Fruit fly (Drosophila melanogaster): ENCODE results near the gene P5cr.
A peak's percentile ranks its signal among the peaks of the same experiment; 100 is the strongest.

Gene P5cr

dm6 chr3R:18985114-18985785, 43.5 kb upstream of the P5cr start (continued):
- peak; percentile 18 for TF ChIP-seq CG12104 (GFP tag; optimal IDR thresholded peaks at IDR 0.05)
- peak; percentile 35 for TF ChIP-seq CG18619 (GFP tag; optimal IDR thresholded peaks at IDR 0.05)
- TF ChIP-seq HLH4C (GFP tag; IDR thresholded peaks at IDR 0.05; ENCODE audit: partially characterized antibody), result no peak
- TF ChIP-seq dmrt11E (tag; optimal IDR thresholded peaks at IDR 0.05), result no peak
- TF ChIP-seq sug (tag; optimal IDR thresholded peaks at IDR 0.05), result peak; percentile 86
- TF ChIP-seq CG9727 (GFP tag; optimal IDR thresholded peaks at IDR 0.05), result peak; percentile 63
- TF ChIP-seq caup (GFP tag; optimal IDR thresholded peaks at IDR 0.05; ENCODE audit: severe bottlenecking), result peak; percentile 34
- TF ChIP-seq zen2 (GFP tag; IDR thresholded peaks at IDR 0.05; ENCODE audit: partially characterized antibody), result no peak
- TF ChIP-seq CG2129 (GFP tag; IDR thresholded peaks at IDR 0.05; ENCODE audit: partially characterized antibody), result no peak
- peak; percentile 46 for TF ChIP-seq lilli (GFP tag; optimal IDR thresholded peaks at IDR 0.05)
- TF ChIP-seq Sry-δ (GFP tag; optimal IDR thresholded peaks at IDR 0.05), result no peak
- no peak for TF ChIP-seq fd64A (GFP tag; optimal IDR thresholded peaks at IDR 0.05)
- TF ChIP-seq CG13296 (GFP tag; optimal IDR thresholded peaks at IDR 0.05), result peak; percentile 32
- TF ChIP-seq CG2678 (tag; optimal IDR thresholded peaks at IDR 0.05), result peak; percentile 78
- TF ChIP-seq Dip3 (GFP tag; optimal IDR thresholded peaks at IDR 0.05), result no peak
- TF ChIP-seq CG12155 (GFP tag; optimal IDR thresholded peaks at IDR 0.05), result peak; percentile 54
- no peak for TF ChIP-seq NFAT (GFP tag; IDR thresholded peaks at IDR 0.05)
- peak in 1 of 2 experiments; percentile 15 for TF ChIP-seq dpn (GFP tag; optimal IDR thresholded peaks at IDR 0.05)
- no peak for TF ChIP-seq CG2875 (GFP tag; optimal IDR thresholded peaks at IDR 0.05)
- no peak for TF ChIP-seq ash1 (GFP tag; optimal IDR thresholded peaks at IDR 0.05)
- no peak for TF ChIP-seq nerfin-1 (tag; optimal IDR thresholded peaks at IDR 0.05)
- no peak for TF ChIP-seq Dp (GFP tag; optimal IDR thresholded peaks at IDR 0.05)
- TF ChIP-seq CG17361 (GFP tag; IDR thresholded peaks at IDR 0.05), result peak; percentile 53; the same call in 2 of the 3 replicates
- no peak for TF ChIP-seq nom (GFP tag; optimal IDR thresholded peaks at IDR 0.05)
- TF ChIP-seq CG10209 (GFP tag; optimal IDR thresholded peaks at IDR 0.05), result peak; percentile 36
- TF ChIP-seq Doc2 (GFP tag; IDR thresholded peaks at IDR 0.05), result no peak
- TF ChIP-seq CG32772 (GFP tag; IDR thresholded peaks at IDR 0.05), result no peak
- peak; percentile 21 for TF ChIP-seq CG6854 (GFP tag; optimal IDR thresholded peaks at IDR 0.05)
- no peak for TF ChIP-seq pzg (GFP tag; optimal IDR thresholded peaks at IDR 0.05)
- TF ChIP-seq CG12769 (tag; optimal IDR thresholded peaks at IDR 0.05), result no peak
- TF ChIP-seq CG3995 (GFP tag; optimal IDR thresholded peaks at IDR 0.05), result peak; percentile 35
- TF ChIP-seq fru (optimal IDR thresholded peaks at IDR 0.05), result no peak
- peak; percentile 77 for TF ChIP-seq Hmr (GFP tag; optimal IDR thresholded peaks at IDR 0.05)
- no peak for TF ChIP-seq NC2α (GFP tag; optimal IDR thresholded peaks at IDR 0.05)
- TF ChIP-seq bcd (GFP tag; optimal IDR thresholded peaks at IDR 0.05), result peak; percentile 48
- TF ChIP-seq aop (GFP tag; IDR thresholded peaks at IDR 0.05), result no peak
- peak; percentile 54 for TF ChIP-seq dmrt99B (tag; optimal IDR thresholded peaks at IDR 0.05)
- no peak for TF ChIP-seq Bgb (GFP tag; IDR thresholded peaks at IDR 0.05; ENCODE audit: partially characterized antibody)
- TF ChIP-seq Mad (GFP tag; optimal IDR thresholded peaks at IDR 0.05), result no peak
- TF ChIP-seq CG9932 (GFP tag; IDR thresholded peaks at IDR 0.05), result peak; percentile 52; the same call in 1 of the 2 replicates
- TF ChIP-seq mld (GFP tag; IDR thresholded peaks at IDR 0.05; ENCODE audit: partially characterized antibody), result no peak
- peak; percentile 46 for TF ChIP-seq lbe (GFP tag; optimal IDR thresholded peaks at IDR 0.05)
- 0 out of 2 replicates have a peak, but pooled peaks have one; percentile 27 for TF ChIP-seq CG3847 (GFP tag; IDR thresholded peaks at IDR 0.05)
- TF ChIP-seq Chrac-16 (GFP tag; optimal IDR thresholded peaks at IDR 0.05), result peak; percentile 9
- TF ChIP-seq vvl (GFP tag; IDR thresholded peaks at IDR 0.05), result 0 out of 2 replicates have a peak, but pooled peaks have one; percentile 16
- peak; percentile 18; the same call in 1 of the 3 replicates for TF ChIP-seq tgo (GFP tag; IDR thresholded peaks at IDR 0.05)
- TF ChIP-seq CG11504 (tag; optimal IDR thresholded peaks at IDR 0.05), result peak; percentile 62
- TF ChIP-seq run (tag; optimal IDR thresholded peaks at IDR 0.05), result no peak
- peak; percentile 6 for TF ChIP-seq cg (GFP tag; optimal IDR thresholded peaks at IDR 0.05)
